Worm (Caenorhabditis elegans): ENCODE measurements around the gene plpp-1.1.

DNA sequence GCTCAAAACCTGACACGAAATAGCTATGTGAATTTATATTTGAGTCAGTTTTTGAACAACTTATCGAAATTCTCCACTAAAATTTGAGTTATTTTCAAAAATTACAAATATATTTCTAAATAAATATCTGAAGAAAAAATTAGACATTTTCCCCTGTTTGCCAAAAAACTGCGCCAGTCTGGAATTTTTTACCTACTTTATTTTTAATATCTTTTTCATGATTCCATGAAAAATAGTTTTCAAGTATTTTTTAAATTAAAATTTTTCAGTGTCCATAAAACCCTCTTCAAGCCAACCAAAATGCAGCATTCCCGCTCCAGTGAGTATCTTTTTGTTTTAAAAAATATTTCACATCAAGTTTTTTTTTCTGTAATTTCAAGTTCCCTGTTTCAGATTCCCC, 36.7 kb downstream of the plpp-1.1 start, which contains the start of gene F53C3.8:
- TF ChIP-seq F33H1.4 (GFP tag; IDR thresholded peaks at IDR 0.05) (no peak), ama-1 (optimal IDR thresholded peaks at IDR 0.05) (no peak), ama-1 (GFP tag; optimal IDR thresholded peaks at IDR 0.05) (no peak), snpc-3.4 (tag; optimal IDR thresholded peaks at IDR 0.05) (no peak), ceh-100 (GFP tag; IDR thresholded peaks at IDR 0.05) (no peak), nhr-90 (tag; optimal IDR thresholded peaks at IDR 0.05) (no peak), tbp1 (GFP tag; optimal IDR thresholded peaks at IDR 0.05) (no peak)

All from whole organism, young adult.